Fruit fly (Drosophila melanogaster): ENCODE measurements around the gene CG7523.

CG7523 gene

DNA sequence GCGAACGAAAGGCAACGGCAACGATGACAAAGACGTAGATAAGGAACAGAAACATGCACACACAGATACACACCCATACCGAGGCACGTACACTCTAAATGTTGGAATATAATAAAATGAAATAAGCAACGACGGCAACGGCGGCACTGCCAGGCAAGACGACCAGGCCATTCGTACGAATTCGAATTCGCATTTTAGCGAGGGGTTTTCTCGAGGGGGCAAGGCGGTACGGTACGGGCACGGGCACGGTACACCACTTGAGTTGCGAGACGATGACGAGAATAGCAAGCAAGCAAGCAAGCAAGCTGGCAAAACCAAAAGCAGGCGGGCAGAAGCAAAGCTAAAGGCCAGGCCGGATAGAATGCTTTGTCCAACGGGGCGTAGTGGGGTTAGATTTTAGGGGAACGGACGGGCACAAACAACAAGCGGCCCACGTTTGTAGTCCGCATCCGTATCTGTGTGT lies 30.5 kb upstream of the CG7523 start:
- no peak for TF ChIP-seq psq (optimal IDR thresholded peaks at IDR 0.05)
- TF ChIP-seq Sin3A (optimal IDR thresholded peaks at IDR 0.05), result no peak
- TF ChIP-seq ttk (optimal IDR thresholded peaks at IDR 0.05), result no peak
- no peak for TF ChIP-seq h (optimal IDR thresholded peaks at IDR 0.05)
- no peak for TF ChIP-seq Myc (optimal IDR thresholded peaks at IDR 0.05)
- TF ChIP-seq insv (optimal IDR thresholded peaks at IDR 0.05), result no peak

dm6 chr3R:17700488-17701130 lies 29.9 kb upstream of the CG7523 start:
- TF ChIP-seq h (optimal IDR thresholded peaks at IDR 0.05) (no peak), psq (optimal IDR thresholded peaks at IDR 0.05) (no peak), Myc (optimal IDR thresholded peaks at IDR 0.05) (no peak), insv (optimal IDR thresholded peaks at IDR 0.05) (no peak), Sin3A (optimal IDR thresholded peaks at IDR 0.05) (no peak), ttk (optimal IDR thresholded peaks at IDR 0.05) (no peak)

dm6 chr3R:17699891-17700487 lies 29.3 kb upstream of the CG7523 start:
- TF ChIP-seq Myc (optimal IDR thresholded peaks at IDR 0.05) (no peak), psq (optimal IDR thresholded peaks at IDR 0.05) (no peak), Sin3A (optimal IDR thresholded peaks at IDR 0.05) (no peak), ttk (optimal IDR thresholded peaks at IDR 0.05) (no peak), h (optimal IDR thresholded peaks at IDR 0.05) (no peak), insv (optimal IDR thresholded peaks at IDR 0.05) (no peak)

dm6 chr3R:17686875-17687274 lies 16.2 kb upstream of the CG7523 start, which contains the start of gene CG31249:
Gene CG31249, minus strand, starts transcription at chr3R:17687071.
- TF ChIP-seq psq (optimal IDR thresholded peaks at IDR 0.05) (no peak), Myc (optimal IDR thresholded peaks at IDR 0.05) (no peak), Sin3A (optimal IDR thresholded peaks at IDR 0.05) (no peak), h (optimal IDR thresholded peaks at IDR 0.05) (no peak), ttk (optimal IDR thresholded peaks at IDR 0.05) (no peak), insv (optimal IDR thresholded peaks at IDR 0.05) (no peak)

DNA sequence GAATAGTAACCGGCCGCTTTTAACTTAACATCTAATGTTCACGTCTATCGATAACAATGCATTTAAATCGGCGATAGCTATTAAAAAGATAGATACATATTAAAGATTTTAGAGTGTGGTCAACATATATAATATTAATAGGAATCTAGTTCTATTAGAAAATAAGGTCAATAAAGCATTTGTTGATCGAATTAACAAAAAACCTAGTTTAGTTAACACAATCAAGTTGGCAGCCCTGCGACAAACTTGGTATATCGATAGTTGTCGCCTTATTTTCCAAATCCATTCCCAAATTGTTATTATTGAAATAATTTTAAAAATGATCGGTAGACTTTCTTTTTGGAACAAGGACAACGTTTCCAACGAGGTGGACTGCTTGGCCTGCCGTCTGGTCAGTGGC lies 14.2 kb upstream of the CG7523 start, which contains the start of the genes CG31251 and CG31360:
TSS of gene CG31251 (minus strand) at position 62 of the 400 bp plus-strand sequence.
TSS of gene CG31360 (plus strand) at position 244 of the 400 bp plus-strand sequence.
- no peak for TF ChIP-seq psq (optimal IDR thresholded peaks at IDR 0.05)
- TF ChIP-seq Myc (optimal IDR thresholded peaks at IDR 0.05), result no peak
- TF ChIP-seq ttk (optimal IDR thresholded peaks at IDR 0.05), result no peak
- TF ChIP-seq Sin3A (optimal IDR thresholded peaks at IDR 0.05), result no peak

- TF ChIP-seq Myc (optimal IDR thresholded peaks at IDR 0.05) (no peak), ttk (optimal IDR thresholded peaks at IDR 0.05) (no peak), psq (optimal IDR thresholded peaks at IDR 0.05) (no peak), Sin3A (optimal IDR thresholded peaks at IDR 0.05) (no peak), insv (optimal IDR thresholded peaks at IDR 0.05) (no peak), h (optimal IDR thresholded peaks at IDR 0.05) (no peak)
Observed at dm6 chr3R:17682244-17682773, 11.6 kb upstream of the CG7523 start, which contains the start of the genes alt and CG7655. Gene alt, minus strand, starts transcription at chr3R:17682515. Gene CG7655, plus strand, starts transcription at chr3R:17682669.

dm6 chr3R:17681611-17682243 lies 11.0 kb upstream of the CG7523 start:
- no peak for TF ChIP-seq h (optimal IDR thresholded peaks at IDR 0.05)
- no peak for TF ChIP-seq insv (optimal IDR thresholded peaks at IDR 0.05)
- no peak for TF ChIP-seq psq (optimal IDR thresholded peaks at IDR 0.05)
- no peak for TF ChIP-seq Sin3A (optimal IDR thresholded peaks at IDR 0.05)
- no peak for TF ChIP-seq ttk (optimal IDR thresholded peaks at IDR 0.05)
- TF ChIP-seq Myc (optimal IDR thresholded peaks at IDR 0.05), result no peak

dm6 chr3R:17680639-17681302 lies 10.1 kb upstream of the CG7523 start:
- no peak for TF ChIP-seq h (optimal IDR thresholded peaks at IDR 0.05)
- no peak for TF ChIP-seq Myc (optimal IDR thresholded peaks at IDR 0.05)
- no peak for TF ChIP-seq insv (optimal IDR thresholded peaks at IDR 0.05)

DNA sequence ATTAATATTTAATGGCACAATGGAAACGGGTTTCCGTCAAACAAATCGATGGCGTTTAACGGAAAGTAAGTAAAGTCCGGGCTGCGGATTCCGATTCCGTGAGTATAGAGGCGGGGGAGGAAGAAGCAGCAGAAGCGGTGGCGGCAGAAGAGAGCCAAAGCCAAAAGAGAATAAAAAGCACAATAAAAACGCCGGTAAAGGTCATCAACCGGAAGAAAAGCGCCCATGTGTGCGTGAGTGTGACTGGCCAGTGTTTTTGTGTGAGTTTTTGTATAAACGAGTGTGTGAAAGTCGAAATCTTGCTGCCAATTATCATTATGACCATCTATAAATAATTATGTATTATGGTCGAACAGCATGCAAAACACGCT lies 9.6 kb upstream of the CG7523 start:
- TF ChIP-seq Myc (optimal IDR thresholded peaks at IDR 0.05) (no peak), ttk (optimal IDR thresholded peaks at IDR 0.05) (no peak)

DNA sequence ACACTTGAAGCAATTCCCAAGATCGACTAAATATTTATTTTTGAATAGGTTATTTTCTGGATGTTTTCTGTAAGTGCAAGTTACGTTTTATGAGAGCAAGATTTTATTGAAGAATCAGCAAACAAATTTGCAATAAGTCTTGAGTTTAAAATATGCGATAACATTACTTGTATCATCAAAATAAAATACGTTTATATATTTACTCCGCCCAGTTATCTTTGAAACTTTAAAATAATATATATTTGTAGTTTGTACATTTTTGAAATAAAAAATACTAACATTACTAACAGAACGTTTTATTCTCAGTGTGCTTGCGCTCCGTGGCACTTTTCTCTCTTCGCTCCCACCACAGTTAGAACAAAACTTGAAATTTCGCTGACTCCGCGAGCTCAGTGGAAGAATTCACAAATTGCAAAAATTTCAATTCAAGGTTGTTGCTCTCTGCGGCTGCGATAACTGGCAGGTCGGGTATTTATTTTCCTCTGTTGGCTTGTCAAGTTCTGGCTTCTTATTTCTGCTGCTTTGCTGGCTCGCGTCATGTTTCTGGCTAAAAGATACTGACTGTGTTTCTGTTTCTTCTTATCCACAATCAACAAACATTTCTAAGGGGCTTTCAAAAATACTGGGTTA lies 8.8 kb upstream of the CG7523 start:
- TF ChIP-seq h (optimal IDR thresholded peaks at IDR 0.05), result no peak

- TF ChIP-seq Myc (optimal IDR thresholded peaks at IDR 0.05), result no peak
- TF ChIP-seq insv (optimal IDR thresholded peaks at IDR 0.05), result no peak
- TF ChIP-seq psq (optimal IDR thresholded peaks at IDR 0.05), result no peak
Observed at dm6 chr3R:17678138-17678873, 7.6 kb upstream of the CG7523 start.
